Fruit fly (Drosophila melanogaster) whole organism, embryonic: ENCODE measurements around the gene CG4497.

Experiments
- CG18764 ChIP-seq: fragments of 200-800 bp; sonication (Bioruptor generic); optimal IDR thresholded peaks from 3 replicates; lab custom pipeline; 2016; ENCODE audit warnings: missing biosample characterization, missing genetic modification characterization
- Eip74EF ChIP-seq, 2 experiments: fragments of 200-800 bp in 1 of 2; fragments of >200 bp in 1 of 2; sonication (Bioruptor generic) in 1 of 2; optimal IDR thresholded peaks; 2 replicates each; lab custom pipeline; 2017 to 2019; ENCODE audit warnings: missing biosample characterization in 2 of 2, missing genetic modification characterization in 2 of 2, mild to moderate bottlenecking in 1 of 2, moderate library complexity in 1 of 2
- esg ChIP-seq: fragments of 200-800 bp; sonication (Bioruptor generic); conservative IDR thresholded peaks from 2 replicates; pipeline ENCODE4 v1.3.6; 2022; ENCODE audit warnings: missing biosample characterization, missing genetic modification characterization
- hth ChIP-seq: fragments of >200 bp; optimal IDR thresholded peaks from 2 replicates; lab custom pipeline; 2017; ENCODE audit warnings: inconsistent platforms
- usp ChIP-seq: fragments of >200 bp; optimal IDR thresholded peaks from 2 replicates; lab custom pipeline; 2017; ENCODE audit warnings: missing biosample characterization, missing genetic modification characterization

- TF ChIP-seq usp (GFP tag; lab: Kevin White, UChicago) (no peak), Eip74EF (GFP tag; optimal IDR thresholded peaks at IDR 0.05; lab: Kevin White, UChicago) (no peak), hth (lab: Kevin White, UChicago) (no peak), CG18764 (GFP tag; lab: Kevin White, UChicago) (no peak), esg (GFP tag; lab: Robert Waterston, UW) (no peak)
These were observed 6.4 kb downstream of the CG4497 start for dm6 chr2L:7187920-7188529.
